Fruit fly (Drosophila melanogaster): Measurements from ENCODE around the gene ZC3H3.

The ZC3H3 gene

dm6 chr3L:8534386-8535306 lies 25.1 kb upstream of the ZC3H3 start, which contains the start of gene ergic53:
TSS of gene ergic53 (plus strand) at chr3L:8534977.
- TF ChIP-seq CTCF (optimal IDR thresholded peaks at IDR 0.05), result no peak
- TF ChIP-seq CG8478 (optimal IDR thresholded peaks at IDR 0.05), result no peak

- TF ChIP-seq CG8478 (optimal IDR thresholded peaks at IDR 0.05) (no peak), CTCF (optimal IDR thresholded peaks at IDR 0.05) (no peak)
Measured at dm6 chr3L:8529701-8530100, 20.1 kb upstream of the ZC3H3 start.

- TF ChIP-seq CG8478 (optimal IDR thresholded peaks at IDR 0.05) (no peak), CTCF (optimal IDR thresholded peaks at IDR 0.05) (no peak)
Measured at dm6 chr3L:8528546-8528945, 19.0 kb upstream of the ZC3H3 start.

dm6 chr3L:8527829-8528228 lies 18.3 kb upstream of the ZC3H3 start:
- TF ChIP-seq CG8478 (optimal IDR thresholded peaks at IDR 0.05) (no peak), CTCF (optimal IDR thresholded peaks at IDR 0.05) (no peak)

dm6 chr3L:8525691-8526421 lies 16.3 kb upstream of the ZC3H3 start:
- TF ChIP-seq CTCF (optimal IDR thresholded peaks at IDR 0.05), result no peak
- no peak for TF ChIP-seq CG8478 (optimal IDR thresholded peaks at IDR 0.05)

- TF ChIP-seq CG8478 (optimal IDR thresholded peaks at IDR 0.05) (no peak), CTCF (optimal IDR thresholded peaks at IDR 0.05) (peak in 1 of 2 experiments; percentile 31)
Measured at dm6 chr3L:8524816-8525625, 15.5 kb upstream of the ZC3H3 start, which contains the start of the genes GstO1 and foi. TSS of gene GstO1 (minus strand) at chr3L:8524866. TSS of gene foi (plus strand) at chr3L:8525244.

dm6 chr3L:8523257-8523656 lies 13.7 kb upstream of the ZC3H3 start, which contains the start of gene GstO2:
TSS of gene GstO2 (minus strand) at chr3L:8523501.
- no peak for TF ChIP-seq CG8478 (optimal IDR thresholded peaks at IDR 0.05)
- TF ChIP-seq CTCF (optimal IDR thresholded peaks at IDR 0.05), result no peak

dm6 chr3L:8520252-8520651 lies 10.7 kb upstream of the ZC3H3 start, which contains the start of gene se:
TSS of gene se (plus strand) at chr3L:8520552.
- TF ChIP-seq CG8478 (optimal IDR thresholded peaks at IDR 0.05), result no peak
- no peak for TF ChIP-seq CTCF (optimal IDR thresholded peaks at IDR 0.05)

dm6 chr3L:8519232-8519631 lies 9.7 kb upstream of the ZC3H3 start:
- TF ChIP-seq CTCF (optimal IDR thresholded peaks at IDR 0.05) (no peak), CG8478 (optimal IDR thresholded peaks at IDR 0.05) (no peak)

dm6 chr3L:8518516-8519087 lies 9.0 kb upstream of the ZC3H3 start, which contains the start of gene GstO3:
TSS of gene GstO3 (plus strand) at chr3L:8518885.
- TF ChIP-seq CTCF (optimal IDR thresholded peaks at IDR 0.05) (no peak), CG8478 (optimal IDR thresholded peaks at IDR 0.05) (no peak)

- TF ChIP-seq CTCF (optimal IDR thresholded peaks at IDR 0.05) (no peak), CG8478 (optimal IDR thresholded peaks at IDR 0.05) (no peak)
Measured at dm6 chr3L:8514768-8515167, 5.2 kb upstream of the ZC3H3 start, which contains the start of gene CG6683. TSS of gene CG6683 (minus strand) at chr3L:8514921.

dm6 chr3L:8513258-8513657 lies 3.7 kb upstream of the ZC3H3 start:
- TF ChIP-seq CTCF (optimal IDR thresholded peaks at IDR 0.05) (no peak), CG8478 (optimal IDR thresholded peaks at IDR 0.05) (no peak)

dm6 chr3L:8512428-8512827 lies 2.9 kb upstream of the ZC3H3 start, which contains the start of gene CG6765:
TSS of gene CG6765 (plus strand) at chr3L:8512767.
- TF ChIP-seq CG8478 (optimal IDR thresholded peaks at IDR 0.05), result no peak
- TF ChIP-seq CTCF (optimal IDR thresholded peaks at IDR 0.05), result no peak

dm6 chr3L:8506975-8507441 lies 2.6 kb downstream of the ZC3H3 start, which contains the start of gene CG43163:
TSS of gene CG43163 (minus strand) at chr3L:8507146.
- TF ChIP-seq CG8478 (optimal IDR thresholded peaks at IDR 0.05), result no peak
- peak in 1 of 2 experiments; percentile 29 for TF ChIP-seq CTCF (optimal IDR thresholded peaks at IDR 0.05)

Data from S2 (cell line).